Fruit fly (Drosophila melanogaster) whole organism, embryonic: ENCODE measurements around the gene CG4332.
A peak's percentile ranks its signal among the peaks of the same experiment; 100 is the strongest.

Experiments used
- B-H1 ChIP-seq: fragments of 200-800 bp; sonication (Bioruptor generic); IDR thresholded peaks from 3 replicates; pipeline ENCODE4 v1.3.6; 2022; ENCODE audit warnings: missing biosample characterization, missing genetic modification characterization
- CG10274 ChIP-seq: fragments of 200-800 bp; sonication (Bioruptor generic); optimal IDR thresholded peaks from 3 replicates; lab custom pipeline; 2017; ENCODE audit warnings: missing biosample characterization, mild to moderate bottlenecking, missing genetic modification characterization
- CG10565 ChIP-seq: fragments of 200-800 bp; sonication (Bioruptor generic); optimal IDR thresholded peaks from 3 replicates; lab custom pipeline; 2016; ENCODE audit warnings: missing biosample characterization, mild to moderate bottlenecking, missing genetic modification characterization
- CG11560 ChIP-seq: fragments of 200-800 bp; sonication (Bioruptor generic); IDR thresholded peaks from 3 replicates; pipeline ENCODE4 v1.3.6; 2022; ENCODE audit warnings: missing biosample characterization, missing genetic modification characterization
- CG12155 ChIP-seq: fragments of 200-800 bp; sonication (Bioruptor generic); optimal IDR thresholded peaks from 3 replicates; lab custom pipeline; 2016; ENCODE audit warnings: missing biosample characterization, missing genetic modification characterization
- CG12769 ChIP-seq: fragments of 200-800 bp; sonication (Bioruptor generic); optimal IDR thresholded peaks from 2 replicates; lab custom pipeline; 2019; ENCODE audit warnings: missing biosample characterization, mild to moderate bottlenecking, missing genetic modification characterization, moderate library complexity
- CG13296 ChIP-seq: fragments of 200-800 bp; sonication (Bioruptor generic); optimal IDR thresholded peaks from 3 replicates; lab custom pipeline; 2018; ENCODE audit warnings: missing biosample characterization, mild to moderate bottlenecking, missing genetic modification characterization
- CG13624 ChIP-seq: fragments of 200-800 bp; sonication (Bioruptor generic); optimal IDR thresholded peaks from 2 replicates; lab custom pipeline; 2016; ENCODE audit warnings: missing biosample characterization, missing genetic modification characterization
- CG1529 ChIP-seq: fragments of 200-800 bp; sonication (Bioruptor generic); optimal IDR thresholded peaks from 3 replicates; lab custom pipeline; 2018; ENCODE audit warnings: missing biosample characterization, missing genetic modification characterization
- CG15479 ChIP-seq: fragments of 200-800 bp; sonication (Bioruptor generic); optimal IDR thresholded peaks from 3 replicates; lab custom pipeline; 2019; ENCODE audit warnings: missing biosample characterization, mild to moderate bottlenecking, missing genetic modification characterization, moderate library complexity
- CG15514 ChIP-seq: fragments of 200-800 bp; sonication (Bioruptor generic); optimal IDR thresholded peaks from 3 replicates; lab custom pipeline; 2017; ENCODE audit warnings: missing biosample characterization, missing genetic modification characterization, mild to moderate bottlenecking, moderate library complexity, missing genetic modification reagents
- CG17328 ChIP-seq: fragments of 200-800 bp; sonication (Bioruptor generic); IDR thresholded peaks from 2 replicates; pipeline ENCODE4 v1.3.6; 2022; ENCODE audit warnings: missing biosample characterization, missing genetic modification characterization
- CG17361 ChIP-seq: fragments of 200-800 bp; sonication (Bioruptor generic); IDR thresholded peaks from 3 replicates; pipeline ENCODE4 v1.3.6; 2022; ENCODE audit warnings: missing biosample characterization, missing genetic modification characterization
- CG17612 ChIP-seq: fragments of 200-800 bp; sonication (Bioruptor generic); IDR thresholded peaks from 2 replicates; pipeline ENCODE4 v1.3.6; 2022; ENCODE audit warnings: missing biosample characterization, missing genetic modification characterization
- CG1792 ChIP-seq: fragments of 200-800 bp; sonication (Bioruptor generic); optimal IDR thresholded peaks from 2 replicates; lab custom pipeline; 2016; ENCODE audit warnings: missing biosample characterization, missing genetic modification characterization
- CG18262 ChIP-seq: fragments of 200-800 bp; optimal IDR thresholded peaks from 3 replicates; lab custom pipeline; 2019; ENCODE audit warnings: missing biosample characterization, mild to moderate bottlenecking, missing genetic modification characterization, moderate library complexity
- CG4854 ChIP-seq: fragments of 200-800 bp; sonication (Bioruptor generic); optimal IDR thresholded peaks from 2 replicates; lab custom pipeline; 2016; ENCODE audit warnings: missing biosample characterization, missing genetic modification characterization, inconsistent platforms
- CG6683 ChIP-seq: fragments of 200-800 bp; sonication (Bioruptor generic); optimal IDR thresholded peaks from 2 replicates; lab custom pipeline; 2017; ENCODE audit warnings: missing biosample characterization, mild to moderate bottlenecking, missing genetic modification characterization, missing genetic modification reagents
- CG6854 ChIP-seq: fragments of 200-800 bp; sonication (Bioruptor generic); optimal IDR thresholded peaks from 3 replicates; lab custom pipeline; 2017; ENCODE audit warnings: missing biosample characterization, mild to moderate bottlenecking, missing genetic modification characterization
- CG9727 ChIP-seq: fragments of 200-800 bp; sonication (Bioruptor generic); optimal IDR thresholded peaks from 3 replicates; lab custom pipeline; 2017; ENCODE audit warnings: missing biosample characterization, mild to moderate bottlenecking, missing genetic modification characterization
- CG9817 ChIP-seq: fragments of 200-800 bp; sonication (Bioruptor generic); optimal IDR thresholded peaks from 2 replicates; lab custom pipeline; 2018; ENCODE audit warnings: missing biosample characterization, mild to moderate bottlenecking, missing genetic modification characterization, moderate library complexity
- CkIIα-i1 ChIP-seq: fragments of 200-800 bp; sonication (Bioruptor generic); IDR thresholded peaks from 2 replicates; pipeline ENCODE4 v1.3.6; 2022; ENCODE audit warnings: missing biosample characterization, missing genetic modification characterization
- D19A ChIP-seq: fragments of 200-800 bp; optimal IDR thresholded peaks from 3 replicates; lab custom pipeline; 2019; ENCODE audit warnings: missing biosample characterization, mild to moderate bottlenecking, missing genetic modification characterization, moderate library complexity
- Doc3 ChIP-seq: fragments of 200-800 bp; sonication (Bioruptor generic); IDR thresholded peaks from 3 replicates; pipeline ENCODE4 v1.3.6; 2022; ENCODE audit warnings: missing biosample characterization, missing genetic modification characterization; ENCODE audit not compliant: partially characterized antibody
- HHEX ChIP-seq: fragments of 200-800 bp; sonication (Bioruptor generic); optimal IDR thresholded peaks from 3 replicates; lab custom pipeline; 2017; ENCODE audit warnings: missing biosample characterization, mild to moderate bottlenecking, missing genetic modification characterization, missing genetic modification reagents
- HmgD ChIP-seq: fragments of 200-800 bp; sonication (Bioruptor generic); optimal IDR thresholded peaks from 3 replicates; lab custom pipeline; 2016; ENCODE audit warnings: missing biosample characterization, missing genetic modification characterization
- Kr ChIP-seq: fragments of 200-800 bp; sonication (Bioruptor generic); optimal IDR thresholded peaks from 2 replicates; lab custom pipeline; 2017; ENCODE audit warnings: missing biosample characterization, mild to moderate bottlenecking, missing genetic modification characterization
- MESR4 ChIP-seq: fragments of 200-800 bp; sonication (Bioruptor generic); optimal IDR thresholded peaks from 2 replicates; lab custom pipeline; 2018; ENCODE audit warnings: missing biosample characterization, mild to moderate bottlenecking, missing genetic modification characterization, moderate library complexity
- Med ChIP-seq: fragments of 200-800 bp; sonication (Bioruptor generic); peaks from one replicate; lab custom pipeline; 2016; ENCODE audit warnings: missing biosample characterization, missing genetic modification characterization, mild to moderate bottlenecking, inconsistent platforms, moderate library complexity
- Nf-YB ChIP-seq: fragments of 200-800 bp; sonication (Bioruptor generic); optimal IDR thresholded peaks from 3 replicates; lab custom pipeline; 2019; ENCODE audit warnings: missing biosample characterization, mild to moderate bottlenecking, missing genetic modification characterization, moderate library complexity
- Pdp1 ChIP-seq, 2 experiments: fragments of 200-800 bp; sonication (Bioruptor generic); optimal IDR thresholded peaks; 3 replicates each; lab custom pipeline; 2016; ENCODE audit warnings: missing biosample characterization in 2 of 2, missing genetic modification characterization in 2 of 2, mild to moderate bottlenecking in 1 of 2, moderate library complexity in 1 of 2
- Six4 ChIP-seq: fragments of 200-800 bp; sonication (Bioruptor generic); optimal IDR thresholded peaks from 2 replicates; lab custom pipeline; 2016; ENCODE audit warnings: missing biosample characterization, missing genetic modification characterization
- Stat92E ChIP-seq, 3 experiments: fragments of >200 bp in 2 of 3; fragments of 200-800 bp in 1 of 3; sonication (Bioruptor generic) in 1 of 3; optimal IDR thresholded peaks; 2 replicates each; lab custom pipeline; 2017 to 2019; ENCODE audit warnings: missing biosample characterization in 3 of 3, missing genetic modification characterization in 3 of 3, mild to moderate bottlenecking in 1 of 3, moderate library complexity in 1 of 3
- Trl ChIP-seq, 3 experiments: fragments of >200 bp in 2 of 3; fragments of 200-800 bp in 1 of 3; sonication (Bioruptor generic) in 1 of 3; optimal IDR thresholded peaks; 2 replicates in 1 of 3; 3 replicates in 2 of 3; lab custom pipeline; 2016 to 2017; ENCODE audit warnings: missing biosample characterization in 1 of 3, missing genetic modification characterization in 1 of 3
- abd-A ChIP-seq: fragments of 200-800 bp; sonication (Bioruptor generic); optimal IDR thresholded peaks from 3 replicates; lab custom pipeline; 2019; ENCODE audit warnings: missing biosample characterization, mild to moderate bottlenecking, missing genetic modification characterization, moderate library complexity
- cato ChIP-seq: fragments of 200-800 bp; sonication (Bioruptor generic); optimal IDR thresholded peaks from 2 replicates; lab custom pipeline; 2016; ENCODE audit warnings: missing biosample characterization, missing genetic modification characterization, borderline replicate concordance
- chm ChIP-seq: fragments of 200-800 bp; sonication (Bioruptor generic); IDR thresholded peaks from 2 replicates; pipeline ENCODE4 v1.3.6; 2022; ENCODE audit warnings: missing biosample characterization, missing genetic modification characterization
- gce ChIP-seq: fragments of 200-800 bp; sonication (Bioruptor generic); IDR thresholded peaks from 3 replicates; pipeline ENCODE4 v1.3.6; 2022; ENCODE audit warnings: missing biosample characterization, missing genetic modification characterization
- ham ChIP-seq: fragments of 200-800 bp; sonication (Bioruptor generic); IDR thresholded peaks from 2 replicates; pipeline ENCODE4 v1.3.6; 2022; ENCODE audit warnings: missing biosample characterization, missing genetic modification characterization
- hb ChIP-seq: fragments of 200-800 bp; sonication (Bioruptor generic); IDR thresholded peaks from 3 replicates; pipeline ENCODE4 v1.3.6; 2022; ENCODE audit warnings: missing biosample characterization, missing genetic modification characterization; ENCODE audit not compliant: partially characterized antibody
- jing ChIP-seq: fragments of 200-800 bp; sonication (Bioruptor generic); optimal IDR thresholded peaks from 2 replicates; lab custom pipeline; 2018; ENCODE audit warnings: missing biosample characterization, mild to moderate bottlenecking, missing genetic modification characterization
- jumu ChIP-seq: fragments of 200-800 bp; sonication (Bioruptor generic); optimal IDR thresholded peaks from 3 replicates; lab custom pipeline; 2016; ENCODE audit warnings: missing biosample characterization, missing genetic modification characterization
- lab ChIP-seq: fragments of 200-800 bp; sonication (Bioruptor generic); optimal IDR thresholded peaks from 3 replicates; lab custom pipeline; 2017; ENCODE audit warnings: missing biosample characterization, missing genetic modification characterization, mild to moderate bottlenecking, moderate library complexity, missing genetic modification reagents
- pfk ChIP-seq: fragments of 200-800 bp; sonication (Bioruptor generic); optimal IDR thresholded peaks from 2 replicates; lab custom pipeline; 2018; ENCODE audit warnings: missing biosample characterization, mild to moderate bottlenecking, missing genetic modification characterization, moderate library complexity
- pum ChIP-seq: fragments of 200-800 bp; sonication (Bioruptor generic); optimal IDR thresholded peaks from 2 replicates; lab custom pipeline; 2016; ENCODE audit warnings: missing biosample characterization, missing genetic modification characterization
- slbo ChIP-seq: fragments of 200-800 bp; sonication (Bioruptor generic); IDR thresholded peaks from 2 replicates; pipeline ENCODE4 v1.3.6; 2022; ENCODE audit warnings: missing biosample characterization, missing genetic modification characterization
- tin ChIP-seq: fragments of 200-800 bp; sonication (Bioruptor generic); optimal IDR thresholded peaks from 3 replicates; lab custom pipeline; 2016; ENCODE audit warnings: missing biosample characterization, missing genetic modification characterization
- toy ChIP-seq: fragments of 200-800 bp; sonication (Bioruptor generic); IDR thresholded peaks from 2 replicates; pipeline ENCODE4 v1.3.6; 2022; ENCODE audit warnings: missing biosample characterization, missing genetic modification characterization

The CG4332 gene

dm6 chrX:13130175-13130822 lies 24.5 kb upstream of the CG4332 start (continued):
- TF ChIP-seq gce (no peak), MESR4 (GFP tag; lab: Kevin White, UChicago) (no peak), Nf-YB (peak; percentile 51), CG12769 (peak; percentile 50), jumu (GFP tag; lab: Kevin White, UChicago) (peak; percentile 55), CG11560 (tag; lab: Robert Waterston, UW) (no peak), CG9817 (tag; lab: Kevin White, UChicago) (peak; percentile 53), CG15479 (no peak), CG15514 (GFP tag; lab: Kevin White, UChicago) (peak; percentile 21), abd-A (no peak), pum (GFP tag; lab: Kevin White, UChicago) (peak; percentile 31), CG17361 (GFP tag; lab: Robert Waterston, UW) (peak; percentile 84), jing (peak; percentile 58), lab (peak; percentile 81), tin (GFP tag; lab: Kevin White, UChicago) (peak; percentile 72), HHEX (peak; percentile 70), toy (GFP tag; lab: Robert Waterston, UW) (no peak), CG1529 (GFP tag; lab: Kevin White, UChicago) (peak; percentile 73), CG1792 (GFP tag; lab: Kevin White, UChicago) (peak; percentile 22), CG17328 (GFP tag; lab: Robert Waterston, UW) (peak; percentile 33; the same call in 1 of the 2 replicates), Doc3 (no peak), D19A (tag; lab: Kevin White, UChicago) (peak; percentile 80), Stat92E (GFP tag; optimal IDR thresholded peaks at IDR 0.05; lab: Kevin White, UChicago) (peak in 1 of 3 experiments; percentile 11), CG4854 (GFP tag; lab: Kevin White, UChicago) (peak; percentile 28), B-H1 (GFP tag; lab: Robert Waterston, UW) (no peak), CG13296 (GFP tag; lab: Kevin White, UChicago) (peak; percentile 76), CG9727 (GFP tag; lab: Kevin White, UChicago) (peak; percentile 81), CG10565 (GFP tag; lab: Kevin White, UChicago) (peak; percentile 33), CkIIα-i1 (GFP tag; lab: Robert Waterston, UW) (no peak), CG17612 (no peak), CG18262 (peak; percentile 86), ham (GFP tag; lab: Robert Waterston, UW) (no peak), Pdp1 (GFP tag; optimal IDR thresholded peaks at IDR 0.05; lab: Kevin White, UChicago) (peak; percentile 51 to 71), CG6683 (GFP tag; lab: Kevin White, UChicago) (peak; percentile 50), CG6854 (GFP tag; lab: Kevin White, UChicago) (peak; percentile 64), chm (GFP tag; lab: Robert Waterston, UW) (0 out of 2 replicates have a peak, but pooled peaks have one; percentile 30), Med (GFP tag; lab: Kevin White, UChicago) (peak; percentile 88), CG10274 (GFP tag; lab: Kevin White, UChicago) (peak; percentile 13), HmgD (GFP tag; lab: Kevin White, UChicago) (peak; percentile 36), Trl (optimal IDR thresholded peaks at IDR 0.05; lab: Kevin White, UChicago) (no peak), Trl (GFP tag; optimal IDR thresholded peaks at IDR 0.05; lab: Kevin White, UChicago) (peak; percentile 23), CG12155 (peak; percentile 39), pfk (GFP tag; lab: Kevin White, UChicago) (no peak), hb (GFP tag; lab: Robert Waterston, UW) (no peak), CG13624 (GFP tag; lab: Kevin White, UChicago) (peak; percentile 58), slbo (GFP tag; lab: Robert Waterston, UW) (peak; percentile 44; the same call in 1 of the 2 replicates), cato (GFP tag; lab: Kevin White, UChicago) (no peak), Kr (GFP tag; lab: Kevin White, UChicago) (no peak), Six4 (GFP tag; lab: Kevin White, UChicago) (peak; percentile 61)
